Worm (Caenorhabditis elegans): ENCODE results near the gene skr-17.

DNA sequence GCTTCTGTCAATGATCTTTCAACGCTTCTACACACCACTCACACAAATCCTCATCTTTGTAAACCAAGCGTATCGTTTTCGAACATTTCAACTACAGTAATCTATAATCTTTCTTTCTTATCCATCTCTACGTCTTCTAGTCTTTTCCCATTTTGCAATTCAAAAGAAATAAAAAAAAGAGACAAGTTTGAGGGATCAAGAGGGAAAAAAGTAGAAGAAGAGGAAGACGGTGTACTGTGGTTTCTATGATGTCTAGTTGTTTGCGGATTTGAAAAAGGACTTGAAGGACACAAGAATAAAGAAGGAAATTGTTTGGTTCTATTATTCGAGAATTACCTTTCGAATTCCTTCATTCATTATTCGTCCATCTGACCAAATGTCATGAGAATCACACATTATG, 9.2 kb downstream of the skr-17 start:
- TF ChIP-seq dve-1 (tag; optimal IDR thresholded peaks at IDR 0.05) (no peak), F13H6.1 (tag; optimal IDR thresholded peaks at IDR 0.05) (no peak), mec-3 (tag; optimal IDR thresholded peaks at IDR 0.05; ENCODE audit: borderline replicate concordance) (no peak), ztf-16 (tag; optimal IDR thresholded peaks at IDR 0.05) (no peak), pha-4 (tag; optimal IDR thresholded peaks at IDR 0.05) (no peak), nfya-1 (tag; optimal IDR thresholded peaks at IDR 0.05) (no peak), ama-1 (optimal IDR thresholded peaks at IDR 0.05) (no peak), unc-86 (tag; optimal IDR thresholded peaks at IDR 0.05) (no peak)

Measured in whole organism, late embryonic.